Fruit fly (Drosophila melanogaster) whole organism, wandering third instar larva: Measurements from ENCODE around the gene CG2983.

Experiments
- Abd-B ChIP-seq: fragments of >200 bp; optimal IDR thresholded peaks from 2 replicates; lab custom pipeline; 2017; ENCODE audit warnings: missing biosample characterization, missing genetic modification characterization
- CG32264 ChIP-seq: fragments of 200-800 bp; sonication (Bioruptor generic); optimal IDR thresholded peaks from 2 replicates; lab custom pipeline; 2016; ENCODE audit warnings: missing biosample characterization, missing genetic modification characterization
- CG9705 ChIP-seq: fragments of 200-800 bp; sonication (Bioruptor generic); optimal IDR thresholded peaks from 2 replicates; lab custom pipeline; 2018; ENCODE audit warnings: missing biosample characterization, mild to moderate bottlenecking, missing genetic modification characterization
- CrebA ChIP-seq: fragments of 200-800 bp; sonication (Bioruptor generic); optimal IDR thresholded peaks from 2 replicates; lab custom pipeline; 2016; ENCODE audit warnings: missing biosample characterization, mild to moderate bottlenecking, missing genetic modification characterization, borderline replicate concordance
- Dfd ChIP-seq: fragments of >200 bp; optimal IDR thresholded peaks from 2 replicates; lab custom pipeline; 2017; ENCODE audit warnings: missing biosample characterization, missing genetic modification characterization
- Dif ChIP-seq: fragments of 200-275, 200-300 bp; sonication (Bioruptor generic); optimal IDR thresholded peaks from 2 replicates; lab custom pipeline; 2018; ENCODE audit warnings: missing biosample characterization, missing genetic modification characterization; ENCODE audit not compliant: partially characterized antibody
- GATAd ChIP-seq: sonication (Bioruptor generic); optimal IDR thresholded peaks from 2 replicates; lab custom pipeline; 2016; ENCODE audit warnings: missing biosample characterization, missing genetic modification characterization
- HLH106 ChIP-seq: fragments of 200-800 bp; optimal IDR thresholded peaks from 3 replicates; lab custom pipeline; 2019; ENCODE audit warnings: missing biosample characterization, mild to moderate bottlenecking, missing genetic modification characterization, moderate library complexity
- Hnf4 ChIP-seq: fragments of 200-800 bp; sonication (Bioruptor generic); optimal IDR thresholded peaks from 2 replicates; lab custom pipeline; 2016; ENCODE audit warnings: missing biosample characterization, mild to moderate bottlenecking, missing genetic modification characterization
- Hr78 ChIP-seq: fragments of >200 bp; optimal IDR thresholded peaks from 2 replicates; lab custom pipeline; 2017; ENCODE audit warnings: missing biosample characterization, missing genetic modification characterization
- Hr83 ChIP-seq: fragments of 200-300 bp; sonication (Bioruptor generic); optimal IDR thresholded peaks from 2 replicates; lab custom pipeline; 2016; ENCODE audit warnings: missing biosample characterization, mild to moderate bottlenecking, missing genetic modification characterization, moderate library complexity; ENCODE audit not compliant: poor library complexity, severe bottlenecking
- Jra ChIP-seq: sonication (Bioruptor generic); optimal IDR thresholded peaks from 2 replicates; lab custom pipeline; 2016; ENCODE audit warnings: missing biosample characterization, missing genetic modification characterization
- Mio ChIP-seq: sonication (Bioruptor generic); optimal IDR thresholded peaks from 2 replicates; lab custom pipeline; 2016; ENCODE audit warnings: missing biosample characterization, missing genetic modification characterization
- Myc ChIP-seq: fragments of >200 bp; optimal IDR thresholded peaks from 2 replicates; lab custom pipeline; 2017
- N ChIP-seq: fragments of >200 bp; optimal IDR thresholded peaks from 2 replicates; lab custom pipeline; 2018; ENCODE audit warnings: missing biosample characterization, missing external identifiers, missing genetic modification characterization
- OdsH ChIP-seq: fragments of 200-800 bp; sonication (Bioruptor generic); optimal IDR thresholded peaks from 2 replicates; lab custom pipeline; 2016; ENCODE audit warnings: missing biosample characterization, mild to moderate bottlenecking, missing genetic modification characterization
- Rel ChIP-seq, 2 experiments: fragments of 200-800 bp; sonication (Bioruptor generic) in 1 of 2; optimal IDR thresholded peaks; 2 replicates in 1 of 2; 3 replicates in 1 of 2; lab custom pipeline; 2016 to 2019; ENCODE audit warnings: mild to moderate bottlenecking in 2 of 2, missing biosample characterization in 2 of 2, missing genetic modification characterization in 2 of 2, moderate library complexity in 1 of 2
- Sp1 ChIP-seq: fragments of 200-800 bp; sonication (Bioruptor generic); optimal IDR thresholded peaks from 3 replicates; lab custom pipeline; 2019; ENCODE audit warnings: missing biosample characterization, mild to moderate bottlenecking, missing genetic modification characterization, moderate library complexity
- Vsx2 ChIP-seq: fragments of 200-300, 225-300 bp; sonication (Bioruptor generic); optimal IDR thresholded peaks from 2 replicates; lab custom pipeline; 2018; ENCODE audit warnings: missing biosample characterization, missing genetic modification characterization; ENCODE audit not compliant: partially characterized antibody
- br ChIP-seq: fragments of 200-800 bp; sonication (Bioruptor generic); optimal IDR thresholded peaks from 2 replicates; lab custom pipeline; 2016; ENCODE audit warnings: missing biosample characterization, missing genetic modification characterization
- brk ChIP-seq: fragments of 200-800 bp; sonication (Bioruptor generic); optimal IDR thresholded peaks from 2 replicates; lab custom pipeline; 2016; ENCODE audit warnings: missing biosample characterization, mild to moderate bottlenecking, missing genetic modification characterization
- dl ChIP-seq, 2 experiments: fragments of 175-275, 200-275 bp in 1 of 2; fragments of 200-275 bp in 1 of 2; sonication (Bioruptor generic); optimal IDR thresholded peaks; lab custom pipeline; 2018; ENCODE audit warnings: mild to moderate bottlenecking in 2 of 2, missing biosample characterization in 2 of 2, missing genetic modification characterization in 2 of 2, moderate library complexity in 2 of 2; ENCODE audit not compliant: partially characterized antibody in 2 of 2, insufficient read depth in 1 of 2
- dmrt93B ChIP-seq: fragments of 200-800 bp; sonication (Bioruptor generic); optimal IDR thresholded peaks from 2 replicates; lab custom pipeline; 2018; ENCODE audit warnings: missing biosample characterization, mild to moderate bottlenecking, missing genetic modification characterization
- dsf ChIP-seq: sonication (Bioruptor generic); optimal IDR thresholded peaks from 2 replicates; lab custom pipeline; 2016; ENCODE audit warnings: missing biosample characterization, missing genetic modification characterization, borderline replicate concordance
- ey ChIP-seq: fragments of 200-800 bp; sonication (Bioruptor generic); optimal IDR thresholded peaks from 2 replicates; lab custom pipeline; 2016; ENCODE audit warnings: missing biosample characterization, missing genetic modification characterization
- foxo ChIP-seq, 2 experiments: fragments of 200-800 bp; sonication (Bioruptor generic); optimal IDR thresholded peaks; 2 replicates in 1 of 2; 3 replicates in 1 of 2; lab custom pipeline; 2016 to 2017; ENCODE audit warnings: missing biosample characterization in 2 of 2, missing genetic modification characterization in 2 of 2
- fru ChIP-seq: fragments of 200-800 bp; sonication (Bioruptor generic); optimal IDR thresholded peaks from 3 replicates; lab custom pipeline; 2016; ENCODE audit warnings: missing biosample characterization, mild to moderate bottlenecking, missing genetic modification characterization
- h ChIP-seq: fragments of 200-800 bp; sonication (Bioruptor generic); optimal IDR thresholded peaks from 3 replicates; lab custom pipeline; 2016; ENCODE audit warnings: missing biosample characterization, mild to moderate bottlenecking, missing genetic modification characterization
- jim ChIP-seq: fragments of 175-275, 200-325 bp; sonication (Bioruptor generic); optimal IDR thresholded peaks from 2 replicates; lab custom pipeline; 2016; ENCODE audit warnings: missing biosample characterization, mild to moderate bottlenecking, missing genetic modification characterization
- lola ChIP-seq: fragments of >200 bp; optimal IDR thresholded peaks from 2 replicates; lab custom pipeline; 2017; ENCODE audit warnings: missing biosample characterization, missing genetic modification characterization
- pan ChIP-seq: fragments of >200 bp; optimal IDR thresholded peaks from 2 replicates; lab custom pipeline; 2017
- psq ChIP-seq: fragments of 200-800 bp; sonication (Bioruptor generic); optimal IDR thresholded peaks from 3 replicates; lab custom pipeline; 2017; ENCODE audit warnings: missing biosample characterization, mild to moderate bottlenecking, missing genetic modification characterization, moderate library complexity
- rgr ChIP-seq: fragments of 200-800 bp; sonication (Bioruptor generic); optimal IDR thresholded peaks from 3 replicates; lab custom pipeline; 2016; ENCODE audit warnings: missing biosample characterization, mild to moderate bottlenecking, missing genetic modification characterization
- sage ChIP-seq: fragments of 200-800 bp; sonication (Bioruptor generic); optimal IDR thresholded peaks from 2 replicates; lab custom pipeline; 2016; ENCODE audit warnings: missing biosample characterization, mild to moderate bottlenecking, missing genetic modification characterization
- sv ChIP-seq: fragments of 200-800 bp; sonication (Bioruptor generic); optimal IDR thresholded peaks from 3 replicates; lab custom pipeline; 2016; ENCODE audit warnings: missing biosample characterization, missing genetic modification characterization
- tai ChIP-seq: sonication (Bioruptor generic); optimal IDR thresholded peaks from 2 replicates; lab custom pipeline; 2016; ENCODE audit warnings: missing biosample characterization, missing genetic modification characterization
- usp ChIP-seq: fragments of >200 bp; optimal IDR thresholded peaks from 2 replicates; lab custom pipeline; 2017; ENCODE audit warnings: missing biosample characterization, missing genetic modification characterization
- woc ChIP-seq: sonication (Bioruptor generic); optimal IDR thresholded peaks from 2 replicates; lab custom pipeline; 2016; ENCODE audit warnings: missing biosample characterization, mild to moderate bottlenecking, missing genetic modification characterization

The CG2983 gene

dm6 chr2L:2825406-2825805 is 22.0 kb upstream of the CG2983 start, which contains the start of gene CG3123:
CG3123 (minus strand) TSS chr2L:2825506.
- TF ChIP-seq HLH106: no peak
- TF ChIP-seq, all 38 proteins: peak for 0

dm6 chr2L:2829637-2830340 is 17.6 kb upstream of the CG2983 start, which contains the start of gene Duox:
Duox (minus strand) TSS chr2L:2830248.
- TF ChIP-seq Rel (GFP tag; optimal IDR thresholded peaks at IDR 0.05; lab: Kevin White, UChicago) (no peak), Rel (tag; optimal IDR thresholded peaks at IDR 0.05; lab: Kevin White, UChicago) (no peak), dsf (GFP tag; lab: Kevin White, UChicago) (no peak), Dif (GFP tag; lab: Kevin White, UChicago) (peak; percentile 78), psq (GFP tag; lab: Kevin White, UChicago) (peak; percentile 89), ey (GFP tag; lab: Kevin White, UChicago) (no peak), lola (GFP tag; lab: Kevin White, UChicago) (no peak), foxo (GFP tag; optimal IDR thresholded peaks at IDR 0.05; lab: Kevin White, UChicago) (no peak), Hnf4 (no peak), jim (peak; percentile 45), dl (GFP tag; optimal IDR thresholded peaks at IDR 0.05; lab: Kevin White, UChicago; ENCODE audit: insufficient read depth in 1 of 2, partially characterized antibody in 2 of 2) (peak; percentile 12 to 32), tai (GFP tag; lab: Kevin White, UChicago) (no peak), usp (GFP tag; lab: Kevin White, UChicago) (no peak), Jra (no peak), Hr83 (GFP tag; lab: Kevin White, UChicago) (peak; percentile 74), dmrt93B (GFP tag; lab: Kevin White, UChicago) (no peak), GATAd (GFP tag; lab: Kevin White, UChicago) (no peak), brk (GFP tag; lab: Kevin White, UChicago) (no peak), Vsx2 (GFP tag; lab: Kevin White, UChicago) (peak; percentile 7), br (GFP tag; lab: Kevin White, UChicago) (no peak), sv (GFP tag; lab: Kevin White, UChicago) (no peak), Myc (lab: Kevin White, UChicago) (no peak)
- TF ChIP-seq, all 38 proteins: peak for 6

DNA sequence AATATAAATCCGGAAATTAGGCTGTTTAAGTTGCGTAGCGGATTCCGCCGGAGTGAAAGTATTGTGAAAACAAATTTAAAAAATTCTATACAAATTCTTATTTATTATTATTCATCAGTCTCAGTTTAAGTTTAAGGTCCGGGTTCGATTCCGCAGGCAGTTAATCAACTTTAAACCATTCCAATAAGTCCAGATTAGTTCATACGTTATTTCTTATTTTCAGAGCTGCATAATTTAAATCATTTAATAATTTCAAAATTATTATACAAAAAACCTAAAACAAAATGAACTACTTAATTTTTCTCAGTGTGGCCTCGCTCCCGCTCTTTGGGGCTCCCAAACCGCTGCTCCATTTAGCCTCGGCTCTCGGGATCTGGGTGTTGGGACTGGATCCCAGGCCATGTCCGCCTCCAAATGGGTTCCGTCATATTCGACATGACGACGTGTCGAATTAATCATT is 17.1 kb upstream of the CG2983 start:
- TF ChIP-seq tai (GFP tag; lab: Kevin White, UChicago): peak; percentile 70
- no peak for TF ChIP-seq usp (GFP tag; lab: Kevin White, UChicago)
- TF ChIP-seq Hr83 (GFP tag; lab: Kevin White, UChicago): no peak
- peak; percentile 7 for TF ChIP-seq Rel (GFP tag; optimal IDR thresholded peaks at IDR 0.05; lab: Kevin White, UChicago)
- peak; percentile 37 for TF ChIP-seq Rel (tag; optimal IDR thresholded peaks at IDR 0.05; lab: Kevin White, UChicago)
- no peak for TF ChIP-seq N (GFP tag; lab: Kevin White, UChicago)
- TF ChIP-seq Hnf4: peak; percentile 70
- peak in 1 of 2 experiments; percentile 93 for TF ChIP-seq foxo (GFP tag; optimal IDR thresholded peaks at IDR 0.05; lab: Kevin White, UChicago)
- no peak for TF ChIP-seq lola (GFP tag; lab: Kevin White, UChicago)
- peak; percentile 76 for TF ChIP-seq woc
- peak; percentile 81 for TF ChIP-seq rgr (GFP tag; lab: Kevin White, UChicago)
- TF ChIP-seq jim: no peak
- TF ChIP-seq pan (lab: Kevin White, UChicago): no peak
- TF ChIP-seq dsf (GFP tag; lab: Kevin White, UChicago): peak; percentile 17
- TF ChIP-seq dl (GFP tag; optimal IDR thresholded peaks at IDR 0.05; lab: Kevin White, UChicago; ENCODE audit: insufficient read depth in 1 of 2, partially characterized antibody in 2 of 2): no peak
- peak; percentile 83 for TF ChIP-seq h (GFP tag; lab: Kevin White, UChicago)
- peak; percentile 4 for TF ChIP-seq CrebA
- TF ChIP-seq br (GFP tag; lab: Kevin White, UChicago): peak; percentile 83
- no peak for TF ChIP-seq Dif (GFP tag; lab: Kevin White, UChicago)
- TF ChIP-seq Mio (GFP tag; lab: Kevin White, UChicago): no peak
- TF ChIP-seq Jra: no peak
- TF ChIP-seq sv (GFP tag; lab: Kevin White, UChicago): peak; percentile 86
- TF ChIP-seq psq (GFP tag; lab: Kevin White, UChicago): peak; percentile 56
- peak; percentile 72 for TF ChIP-seq ey (GFP tag; lab: Kevin White, UChicago)
- peak; percentile 3 for TF ChIP-seq GATAd (GFP tag; lab: Kevin White, UChicago)
- TF ChIP-seq HLH106: peak; percentile 91
- no peak for TF ChIP-seq Dfd
- peak; percentile 77 for TF ChIP-seq CG9705 (GFP tag; lab: Kevin White, UChicago)
- peak; percentile 89 for TF ChIP-seq dmrt93B (GFP tag; lab: Kevin White, UChicago)
- peak; percentile 72 for TF ChIP-seq brk (GFP tag; lab: Kevin White, UChicago)
- TF ChIP-seq CG32264 (GFP tag; lab: Kevin White, UChicago): no peak
- TF ChIP-seq Vsx2 (GFP tag; lab: Kevin White, UChicago): no peak
- peak; percentile 88 for TF ChIP-seq fru
- no peak for TF ChIP-seq Hr78 (GFP tag; lab: Kevin White, UChicago)
- peak; percentile 95 for TF ChIP-seq Sp1 (GFP tag; lab: Kevin White, UChicago)
- no peak for TF ChIP-seq Myc (lab: Kevin White, UChicago)
- peak; percentile 89 for TF ChIP-seq OdsH (GFP tag; lab: Kevin White, UChicago)
- peak; percentile 69 for TF ChIP-seq sage
- TF ChIP-seq Abd-B (GFP tag; lab: Kevin White, UChicago): no peak
- TF ChIP-seq, all 38 proteins: peak for 22
